Fruit fly (Drosophila melanogaster): Measurements from ENCODE around the gene cv.

cv gene

dm6 chrX:5671537-5672029, 18.2 kb upstream of the cv start, which contains the start of gene Rab18 (continued):
- TF ChIP-seq tna (GFP tag; IDR thresholded peaks at IDR 0.05; ENCODE audit: partially characterized antibody) (no peak), CG15073 (GFP tag; optimal IDR thresholded peaks at IDR 0.05) (no peak), Dref (GFP tag; IDR thresholded peaks at IDR 0.05) (peak; percentile 60), CG17829 (tag; optimal IDR thresholded peaks at IDR 0.05) (no peak), CG1233 (GFP tag; optimal IDR thresholded peaks at IDR 0.05) (no peak), ato (GFP tag; IDR thresholded peaks at IDR 0.05; ENCODE audit: partially characterized antibody) (0 out of 2 replicates have a peak, but pooled peaks have one; percentile 14), trh (GFP tag; optimal IDR thresholded peaks at IDR 0.05) (no peak), CG17912 (GFP tag; optimal IDR thresholded peaks at IDR 0.05) (no peak), CG43689 (GFP tag; IDR thresholded peaks at IDR 0.05) (no peak), CG9609 (GFP tag; optimal IDR thresholded peaks at IDR 0.05) (peak; percentile 29), abd-A (tag; optimal IDR thresholded peaks at IDR 0.05) (no peak), exex (tag; optimal IDR thresholded peaks at IDR 0.05) (no peak), prd (optimal IDR thresholded peaks at IDR 0.05) (no peak), prd (GFP tag; IDR thresholded peaks at IDR 0.05) (peak; percentile 63; the same call in 1 of the 3 replicates), Taf1 (GFP tag; IDR thresholded peaks at IDR 0.05) (no peak), sens-2 (GFP tag; IDR thresholded peaks at IDR 0.05) (no peak), Hsf (GFP tag; optimal IDR thresholded peaks at IDR 0.05) (peak; percentile 27), Opbp (GFP tag; IDR thresholded peaks at IDR 0.05; ENCODE audit: partially characterized antibody) (peak; percentile 59; the same call in 1 of the 3 replicates), Sry-β (GFP tag; optimal IDR thresholded peaks at IDR 0.05) (peak; percentile 80), usp (GFP tag; optimal IDR thresholded peaks at IDR 0.05) (no peak), CG12659 (GFP tag; optimal IDR thresholded peaks at IDR 0.05) (no peak), CG10209 (GFP tag; optimal IDR thresholded peaks at IDR 0.05) (peak; percentile 3), B-H2 (GFP tag; optimal IDR thresholded peaks at IDR 0.05) (no peak), CG12391 (tag; optimal IDR thresholded peaks at IDR 0.05) (peak; percentile 2), jing (GFP tag; optimal IDR thresholded peaks at IDR 0.05) (no peak), CG31224 (GFP tag; IDR thresholded peaks at IDR 0.05) (no peak), amos (GFP tag; IDR thresholded peaks at IDR 0.05; ENCODE audit: partially characterized antibody) (peak; percentile 66), sob (GFP tag; IDR thresholded peaks at IDR 0.05) (peak; percentile 13; the same call in 1 of the 2 replicates), CG10565 (GFP tag; optimal IDR thresholded peaks at IDR 0.05) (no peak), Dip3 (GFP tag; optimal IDR thresholded peaks at IDR 0.05) (peak; percentile 26), gcm2 (GFP tag; optimal IDR thresholded peaks at IDR 0.05) (no peak), CG4854 (GFP tag; optimal IDR thresholded peaks at IDR 0.05) (no peak), CG3847 (GFP tag; IDR thresholded peaks at IDR 0.05) (peak; percentile 67), NC2β (GFP tag; optimal IDR thresholded peaks at IDR 0.05) (no peak), CG1024 (GFP tag; IDR thresholded peaks at IDR 0.05) (0 out of 2 replicates have a peak, but pooled peaks have one; percentile 23), CG15696 (tag; optimal IDR thresholded peaks at IDR 0.05) (no peak), otp (GFP tag; IDR thresholded peaks at IDR 0.05) (no peak), CG14965 (GFP tag; optimal IDR thresholded peaks at IDR 0.05; ENCODE audit: borderline replicate concordance) (no peak), CG3726 (GFP tag; IDR thresholded peaks at IDR 0.05) (no peak), CG14710 (tag; optimal IDR thresholded peaks at IDR 0.05) (peak; percentile 10), Sin3A (optimal IDR thresholded peaks at IDR 0.05) (peak; percentile 3), tio (GFP tag; optimal IDR thresholded peaks at IDR 0.05) (no peak), Hand (GFP tag; optimal IDR thresholded peaks at IDR 0.05) (no peak), CG7963 (GFP tag; IDR thresholded peaks at IDR 0.05; ENCODE audit: partially characterized antibody) (no peak), seq (GFP tag; IDR thresholded peaks at IDR 0.05) (no peak), peb (GFP tag; IDR thresholded peaks at IDR 0.05) (no peak), hkb (optimal IDR thresholded peaks at IDR 0.05) (no peak), hkb (GFP tag; IDR thresholded peaks at IDR 0.05) (peak; percentile 29; the same call in 1 of the 2 replicates), Hmx (GFP tag; optimal IDR thresholded peaks at IDR 0.05) (no peak), hb (GFP tag; IDR thresholded peaks at IDR 0.05; ENCODE audit: partially characterized antibody) (no peak), Sry-δ (GFP tag; optimal IDR thresholded peaks at IDR 0.05) (peak; percentile 87)
